Worm (Caenorhabditis elegans) whole organism, early embryonic: ENCODE results near the gene R10E12.2.

Experiments
- B0310.2 ChIP-seq: sonication (generic microtip); optimal IDR thresholded peaks from 2 replicates; lab custom pipeline; 2016; ENCODE audit warnings: mild to moderate bottlenecking, missing genetic modification characterization, missing compliant biosample characterization
- F13C5.2 ChIP-seq: sonication (generic microtip); optimal IDR thresholded peaks from 2 replicates; lab custom pipeline; 2017; ENCODE audit warnings: mild to moderate bottlenecking, missing genetic modification characterization, inconsistent platforms, missing compliant biosample characterization
- aly-1 ChIP-seq: sonication (generic microtip); optimal IDR thresholded peaks from 2 replicates; lab custom pipeline; 2016; ENCODE audit warnings: missing genetic modification characterization, missing compliant biosample characterization
- ama-1 ChIP-seq: fragments of 150-350 bp; optimal IDR thresholded peaks from 2 replicates; lab custom pipeline; 2014
- ceh-13 ChIP-seq: fragments of 200-800 bp; sonication (Bioruptor generic); optimal IDR thresholded peaks from 2 replicates; lab custom pipeline; 2018; ENCODE audit warnings: mild to moderate bottlenecking, missing genetic modification characterization, missing compliant biosample characterization
- ceh-36 ChIP-seq: sonication (generic microtip); optimal IDR thresholded peaks from 2 replicates; lab custom pipeline; 2016; ENCODE audit warnings: missing genetic modification characterization, inconsistent platforms, missing compliant biosample characterization
- ets-7 ChIP-seq: sonication (generic microtip); optimal IDR thresholded peaks from 2 replicates; lab custom pipeline; 2016; ENCODE audit warnings: missing genotype, missing genetic modification characterization, missing compliant biosample characterization
- flt-1 ChIP-seq: fragments of 200-800 bp; sonication (Bioruptor generic); IDR thresholded peaks from 2 replicates; pipeline ENCODE4 v1.3.6; 2022; ENCODE audit warnings: missing genetic modification characterization, missing compliant biosample characterization
- hmbx-1 ChIP-seq: sonication (generic microtip); optimal IDR thresholded peaks from 2 replicates; lab custom pipeline; 2016; ENCODE audit warnings: mild to moderate bottlenecking, missing genetic modification characterization, missing compliant biosample characterization
- hmg-4 ChIP-seq: fragments of 200-800 bp; sonication (Bioruptor generic); optimal IDR thresholded peaks from 2 replicates; lab custom pipeline; 2018; ENCODE audit warnings: mild to moderate bottlenecking, missing genetic modification characterization, missing compliant biosample characterization
- hnd-1 ChIP-seq: sonication (generic microtip); optimal IDR thresholded peaks from 2 replicates; lab custom pipeline; 2016; ENCODE audit warnings: missing genetic modification characterization, missing compliant biosample characterization
- pes-1 ChIP-seq: fragments of 200-800 bp; sonication (Bioruptor generic); IDR thresholded peaks from 2 replicates; pipeline ENCODE4 v1.3.6; 2022; ENCODE audit warnings: missing genetic modification reagents, missing genetic modification characterization, missing compliant biosample characterization
- scrt-1 ChIP-seq: fragments of 200-800 bp; sonication (Bioruptor generic); IDR thresholded peaks from 2 replicates; pipeline ENCODE4 v1.3.6; 2022; ENCODE audit warnings: missing genetic modification characterization, missing compliant biosample characterization
- sea-1 ChIP-seq: fragments of 200-800 bp; sonication (Bioruptor generic); conservative IDR thresholded peaks from 2 replicates; pipeline ENCODE4 v1.3.6; 2022; ENCODE audit warnings: missing genetic modification characterization, missing compliant biosample characterization
- tbx-11 ChIP-seq: fragments of 200-800 bp; sonication (Bioruptor generic); IDR thresholded peaks from 2 replicates; pipeline ENCODE4 v1.3.6; 2022; ENCODE audit warnings: missing genetic modification characterization, missing compliant biosample characterization
- tbx-37 ChIP-seq: fragments of 200-800 bp; sonication (Bioruptor generic); conservative IDR thresholded peaks from 2 replicates; pipeline ENCODE4 v1.3.6; 2022; ENCODE audit warnings: missing genetic modification reagents, missing genetic modification characterization, missing compliant biosample characterization
- tra-4 ChIP-seq: sonication (generic microtip); optimal IDR thresholded peaks from 2 replicates; lab custom pipeline; 2017; ENCODE audit warnings: missing genetic modification characterization, missing compliant biosample characterization

Gene R10E12.2

ce11 chrIII:10004213-10004612 is 30.5 kb upstream of the R10E12.2 start, which contains the start of gene C05B5.11:
Gene C05B5.11 (plus strand): TSS chrIII:10004513.
- TF ChIP-seq ceh-13 (GFP tag; lab: Kevin White, UChicago) = no peak
- no peak for TF ChIP-seq tbx-37 (GFP tag; lab: Robert Waterston, UW)
- TF ChIP-seq hnd-1 (tag; lab: Kevin White, UChicago) = no peak
- TF ChIP-seq hmbx-1 (tag; lab: Kevin White, UChicago) = no peak
- TF ChIP-seq tra-4 (tag; lab: Kevin White, UChicago) = no peak
- TF ChIP-seq scrt-1 = no peak

DNA sequence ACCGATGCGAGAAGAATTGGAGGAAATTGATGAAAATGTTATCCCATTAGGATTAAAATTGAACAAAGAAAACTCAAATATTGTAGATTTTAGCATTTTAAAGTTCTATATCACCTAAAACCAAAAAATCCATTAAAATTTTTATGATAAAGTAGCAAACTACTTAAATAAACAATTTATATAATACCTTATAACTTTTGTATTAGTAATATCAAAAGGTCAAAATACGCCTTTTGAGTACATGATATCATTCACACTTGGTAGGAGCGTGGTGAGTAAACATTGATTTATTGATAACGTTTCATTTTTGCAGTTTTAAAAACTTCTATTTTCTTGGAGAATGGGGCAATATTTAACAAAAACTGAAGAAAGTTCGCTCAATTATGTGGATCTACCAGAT is 27.4 kb upstream of the R10E12.2 start, which contains the start of gene C05B5.5:
Gene C05B5.5, plus strand, starts transcription at position 301 of the 400 bp plus-strand sequence.
- no peak for TF ChIP-seq hmg-4 (GFP tag; lab: Kevin White, UChicago)
- no peak for TF ChIP-seq tra-4 (tag; lab: Kevin White, UChicago)
- no peak for TF ChIP-seq pes-1
- no peak for TF ChIP-seq aly-1 (tag; lab: Kevin White, UChicago)
- TF ChIP-seq ceh-13 (GFP tag; lab: Kevin White, UChicago) = no peak
- TF ChIP-seq tbx-11 (GFP tag; lab: Robert Waterston, UW) = no peak
- TF ChIP-seq hmbx-1 (tag; lab: Kevin White, UChicago) = no peak
- TF ChIP-seq F13C5.2 (tag; lab: Kevin White, UChicago) = no peak
- no peak for TF ChIP-seq ama-1 (lab: Kevin White, UChicago)
- TF ChIP-seq scrt-1 = no peak
- no peak for TF ChIP-seq B0310.2 (tag; lab: Kevin White, UChicago)
- TF ChIP-seq sea-1 (GFP tag; lab: Robert Waterston, UW) = no peak
- TF ChIP-seq ets-7 (tag; lab: Kevin White, UChicago) = no peak
- TF ChIP-seq tbx-37 (GFP tag; lab: Robert Waterston, UW) = no peak

DNA sequence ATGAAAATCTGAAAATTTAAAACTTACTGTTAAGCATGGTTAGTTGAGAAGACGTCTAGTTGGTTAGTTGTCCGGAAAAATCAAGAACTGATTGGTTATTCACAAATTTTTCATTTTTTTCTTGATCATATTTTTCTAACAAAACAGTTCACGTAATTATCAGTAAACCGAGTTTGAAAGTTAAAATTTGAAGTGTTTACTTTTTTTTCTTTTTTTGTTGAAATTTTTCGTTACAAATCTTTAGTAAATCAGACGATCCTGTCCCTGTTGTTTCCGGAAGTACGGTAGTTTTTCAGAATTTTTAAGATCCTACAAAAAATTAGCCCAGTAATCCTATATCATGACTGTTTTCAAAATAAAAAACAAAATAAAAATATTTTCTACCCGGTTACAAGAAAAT is 26.8 kb upstream of the R10E12.2 start, which contains the start of gene C05B5.2:
Gene C05B5.2, minus strand, starts transcription at position 101 of the 400 bp plus-strand sequence.
- TF ChIP-seq hmg-4 (GFP tag; lab: Kevin White, UChicago) = no peak
- TF ChIP-seq hmbx-1 (tag; lab: Kevin White, UChicago) = no peak
- TF ChIP-seq aly-1 (tag; lab: Kevin White, UChicago) = no peak
- no peak for TF ChIP-seq hnd-1 (tag; lab: Kevin White, UChicago)
- no peak for TF ChIP-seq tbx-37 (GFP tag; lab: Robert Waterston, UW)
- TF ChIP-seq tra-4 (tag; lab: Kevin White, UChicago) = no peak
- TF ChIP-seq F13C5.2 (tag; lab: Kevin White, UChicago) = no peak
- no peak for TF ChIP-seq ama-1 (lab: Kevin White, UChicago)
- TF ChIP-seq tbx-11 (GFP tag; lab: Robert Waterston, UW) = no peak
- TF ChIP-seq scrt-1 = no peak
- no peak for TF ChIP-seq ceh-13 (GFP tag; lab: Kevin White, UChicago)
- no peak for TF ChIP-seq sea-1 (GFP tag; lab: Robert Waterston, UW)
- no peak for TF ChIP-seq flt-1 (GFP tag; lab: Robert Waterston, UW)
- no peak for TF ChIP-seq pes-1
- TF ChIP-seq ceh-36 = no peak

DNA sequence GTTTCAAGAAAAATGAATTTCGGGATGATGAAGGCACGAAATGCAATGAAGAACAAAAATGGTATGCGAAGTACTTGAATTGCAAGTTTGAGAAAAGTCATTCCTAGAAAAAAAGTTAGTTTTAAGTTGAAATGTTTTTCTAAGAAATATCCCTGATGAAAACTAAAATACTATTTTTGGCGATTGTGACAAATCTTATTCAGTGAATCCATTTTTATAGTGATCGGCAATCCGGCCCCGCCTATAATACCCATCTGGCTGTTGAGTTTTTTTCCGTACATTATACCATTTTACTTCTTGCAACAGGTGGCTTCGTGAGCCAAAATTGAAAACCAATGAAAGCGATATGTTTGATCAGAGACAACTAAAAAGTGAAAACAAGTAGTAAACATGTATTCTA is 25.6 kb upstream of the R10E12.2 start, which contains the start of gene C05B5.17:
Gene C05B5.17, minus strand, starts transcription at position 101 of the 400 bp plus-strand sequence.
- TF ChIP-seq tbx-37 (GFP tag; lab: Robert Waterston, UW) (no peak), ceh-13 (GFP tag; lab: Kevin White, UChicago) (no peak), sea-1 (GFP tag; lab: Robert Waterston, UW) (no peak), ceh-36 (no peak), F13C5.2 (tag; lab: Kevin White, UChicago) (no peak), aly-1 (tag; lab: Kevin White, UChicago) (no peak), ets-7 (tag; lab: Kevin White, UChicago) (no peak), B0310.2 (tag; lab: Kevin White, UChicago) (no peak), flt-1 (GFP tag; lab: Robert Waterston, UW) (no peak), hmg-4 (GFP tag; lab: Kevin White, UChicago) (no peak), scrt-1 (no peak), tbx-11 (GFP tag; lab: Robert Waterston, UW) (no peak), ama-1 (lab: Kevin White, UChicago) (no peak), tra-4 (tag; lab: Kevin White, UChicago) (no peak), pes-1 (no peak), hmbx-1 (tag; lab: Kevin White, UChicago) (no peak), hnd-1 (tag; lab: Kevin White, UChicago) (no peak)

DNA sequence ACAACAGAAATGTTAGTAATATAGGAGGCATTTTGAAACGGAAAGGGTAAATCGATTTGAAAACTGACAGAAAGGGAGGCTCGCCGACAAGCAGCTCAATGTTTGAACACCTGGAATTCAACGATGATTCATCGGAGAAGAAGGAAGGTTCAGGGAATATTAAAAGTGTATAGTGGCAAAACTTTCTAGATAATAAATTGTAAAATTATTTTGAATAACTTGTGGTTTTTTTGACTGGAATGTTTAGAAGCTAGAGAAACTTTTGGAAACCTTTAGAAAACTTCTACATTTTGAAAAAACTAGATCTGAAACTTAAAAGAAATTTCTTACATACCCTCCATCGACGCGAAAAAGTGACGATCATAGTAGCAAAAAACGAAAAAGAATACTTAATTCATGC is 24.2 kb upstream of the R10E12.2 start, which contains the start of gene pqn-8:
Gene pqn-8, minus strand, starts transcription at position 101 of the 400 bp plus-strand sequence.
- TF ChIP-seq scrt-1 (no peak), B0310.2 (tag; lab: Kevin White, UChicago) (no peak), hmg-4 (GFP tag; lab: Kevin White, UChicago) (no peak), tbx-11 (GFP tag; lab: Robert Waterston, UW) (no peak), sea-1 (GFP tag; lab: Robert Waterston, UW) (no peak), tbx-37 (GFP tag; lab: Robert Waterston, UW) (no peak), ets-7 (tag; lab: Kevin White, UChicago) (no peak)

DNA sequence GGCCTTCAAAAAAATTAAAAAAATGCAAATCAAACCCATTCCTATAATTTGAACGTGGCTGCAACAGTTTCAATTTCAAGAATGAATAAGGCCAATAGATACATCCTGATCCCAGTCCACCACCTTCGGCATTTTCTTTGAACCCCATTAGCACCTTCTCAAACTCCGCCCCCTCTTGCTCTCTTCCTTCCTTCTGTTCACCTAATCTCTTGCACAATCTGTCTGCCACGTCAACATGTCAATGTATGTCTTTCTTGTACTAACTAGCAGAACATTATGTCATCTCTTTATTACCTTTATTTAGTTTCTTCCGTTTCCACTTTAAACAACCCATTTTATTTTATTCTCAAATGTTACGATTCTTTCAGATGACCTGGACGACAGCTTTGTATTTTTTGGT is 19.9 kb upstream of the R10E12.2 start, which contains the start of gene C05B5.4:
Gene C05B5.4, plus strand, starts transcription at position 351 of the 400 bp plus-strand sequence.
- TF ChIP-seq scrt-1 (no peak), F13C5.2 (tag; lab: Kevin White, UChicago) (no peak), hmg-4 (GFP tag; lab: Kevin White, UChicago) (no peak), ceh-36 (no peak), hmbx-1 (tag; lab: Kevin White, UChicago) (no peak), ama-1 (lab: Kevin White, UChicago) (no peak), tra-4 (tag; lab: Kevin White, UChicago) (no peak), ets-7 (tag; lab: Kevin White, UChicago) (no peak), pes-1 (no peak), aly-1 (tag; lab: Kevin White, UChicago) (no peak), tbx-11 (GFP tag; lab: Robert Waterston, UW) (no peak), tbx-37 (GFP tag; lab: Robert Waterston, UW) (no peak), sea-1 (GFP tag; lab: Robert Waterston, UW) (no peak), flt-1 (GFP tag; lab: Robert Waterston, UW) (no peak), hnd-1 (tag; lab: Kevin White, UChicago) (no peak)
